Worm (Caenorhabditis elegans) whole organism, mixed stage, embryonic: Measurements from ENCODE around the gene pals-25.
A peak's percentile ranks its signal among the peaks of the same experiment; 100 is the strongest.

Experiments used
- blmp-1 ChIP-seq: fragments of 150-350 bp; optimal IDR thresholded peaks from 2 replicates; lab custom pipeline; 2014; ENCODE audit warnings: missing biosample characterization, missing genetic modification characterization
- ceh-83 ChIP-seq: fragments of 200-800 bp; sonication (Bioruptor generic); optimal IDR thresholded peaks from 2 replicates; lab custom pipeline; 2018; ENCODE audit warnings: mild to moderate bottlenecking, missing genetic modification characterization, missing compliant biosample characterization
- cnd-1 ChIP-seq: fragments of 200-800 bp; sonication (Bioruptor generic); optimal IDR thresholded peaks from 2 replicates; lab custom pipeline; 2018; ENCODE audit warnings: mild to moderate bottlenecking, missing genetic modification characterization, missing compliant biosample characterization
- elt-3 ChIP-seq: fragments of 150-350 bp; optimal IDR thresholded peaks from 2 replicates; lab custom pipeline; 2014; ENCODE audit warnings: missing biosample characterization, missing genetic modification characterization
- lin-13 ChIP-seq: fragments of 150-350 bp; optimal IDR thresholded peaks from 2 replicates; lab custom pipeline; 2014; ENCODE audit warnings: missing biosample characterization, missing genetic modification characterization
- lsy-2 ChIP-seq: fragments of 150-350 bp; optimal IDR thresholded peaks from 2 replicates; lab custom pipeline; 2014; ENCODE audit warnings: missing biosample characterization, missing genetic modification characterization
- mls-2 ChIP-seq: sonication (generic microtip); optimal IDR thresholded peaks from 2 replicates; lab custom pipeline; 2016; ENCODE audit warnings: mild to moderate bottlenecking, missing genetic modification characterization, moderate library complexity, missing compliant biosample characterization
- nhr-12 ChIP-seq: fragments of 150-350 bp; optimal IDR thresholded peaks from 2 replicates; lab custom pipeline; 2014; ENCODE audit warnings: missing biosample characterization, missing genetic modification characterization
- nhr-28 ChIP-seq: fragments of 150-350 bp; optimal IDR thresholded peaks from 2 replicates; lab custom pipeline; 2014; ENCODE audit warnings: missing biosample characterization, missing genetic modification characterization
- sem-2 ChIP-seq: fragments of 200-800 bp; sonication (Bioruptor generic); optimal IDR thresholded peaks from 2 replicates; lab custom pipeline; 2018; ENCODE audit warnings: mild to moderate bottlenecking, missing genetic modification characterization, missing compliant biosample characterization
- sptf-1 ChIP-seq: sonication (generic microtip); optimal IDR thresholded peaks from 2 replicates; lab custom pipeline; 2017; ENCODE audit warnings: mild to moderate bottlenecking, missing genetic modification characterization, moderate library complexity, missing compliant biosample characterization
- tbx-8 ChIP-seq: fragments of 200-800 bp; sonication (Bioruptor generic); optimal IDR thresholded peaks from 2 replicates; lab custom pipeline; 2018; ENCODE audit warnings: mild to moderate bottlenecking, missing genetic modification characterization, moderate library complexity, missing compliant biosample characterization
- unc-62 ChIP-seq: fragments of 150-350 bp; optimal IDR thresholded peaks from 2 replicates; lab custom pipeline; 2014; ENCODE audit warnings: missing biosample characterization, missing genetic modification reagents, missing genetic modification characterization
- ztf-11 ChIP-seq: fragments of 150-350 bp; optimal IDR thresholded peaks from 2 replicates; lab custom pipeline; 2014; ENCODE audit warnings: missing biosample characterization, missing genetic modification characterization

- TF ChIP-seq lin-13 (tag; lab: Kevin White, UChicago) (no peak), lsy-2 (tag; lab: Kevin White, UChicago) (no peak), blmp-1 (tag; lab: Kevin White, UChicago) (no peak), sptf-1 (peak; percentile 45), ztf-11 (tag; lab: Kevin White, UChicago) (no peak), unc-62 (GFP tag; lab: Kevin White, UChicago) (no peak), nhr-12 (tag; lab: Kevin White, UChicago) (no peak), elt-3 (tag; lab: Kevin White, UChicago) (no peak), nhr-28 (tag; lab: Kevin White, UChicago) (no peak), sem-2 (GFP tag; lab: Kevin White, UChicago) (no peak), cnd-1 (tag; lab: Kevin White, UChicago) (no peak), tbx-8 (GFP tag; lab: Kevin White, UChicago) (no peak), mls-2 (peak; percentile 36), ceh-83 (no peak)
These were observed 39.4 kb upstream of the pals-25 start, which contains the start of gene pat-4 for ce11 chrIII:94759-95330.
